Worm (Caenorhabditis elegans) whole organism, late embryonic: ENCODE results near the gene hdl-2.

Experiments used
- ama-1 ChIP-seq: fragments of 150-350 bp; optimal IDR thresholded peaks from 2 replicates; lab custom pipeline; 2014
- ceh-2 ChIP-seq: sonication (generic microtip); optimal IDR thresholded peaks from 2 replicates; lab custom pipeline; 2016; ENCODE audit warnings: missing genotype, missing genetic modification characterization, missing compliant biosample characterization
- che-1 ChIP-seq: sonication (generic microtip); optimal IDR thresholded peaks from 2 replicates; lab custom pipeline; 2016; ENCODE audit warnings: mild to moderate bottlenecking, missing genetic modification characterization, missing compliant biosample characterization
- dve-1 ChIP-seq: sonication (generic microtip); optimal IDR thresholded peaks from 2 replicates; lab custom pipeline; 2017; ENCODE audit warnings: antibody characterized with exemption, mild to moderate bottlenecking, missing genetic modification characterization, missing compliant biosample characterization
- hlh-15 ChIP-seq: sonication (generic microtip); optimal IDR thresholded peaks from 2 replicates; lab custom pipeline; 2016; ENCODE audit warnings: missing genetic modification characterization, missing compliant biosample characterization
- pha-4 ChIP-seq: fragments of 150-350 bp; optimal IDR thresholded peaks from 2 replicates; lab custom pipeline; 2018; ENCODE audit warnings: missing biosample characterization, missing genetic modification reagents, missing genetic modification characterization
- tbx-2 ChIP-seq: sonication (generic microtip); optimal IDR thresholded peaks from 2 replicates; lab custom pipeline; 2016; ENCODE audit warnings: missing genetic modification characterization, missing compliant biosample characterization
- unc-3 ChIP-seq, 2 experiments: fragments of 200-800 bp in 1 of 2; sonication (Bioruptor generic) in 1 of 2; sonication (generic microtip) in 1 of 2; conservative IDR thresholded peaks in 1 of 2; optimal IDR thresholded peaks in 1 of 2; 2 replicates each; pipeline versions ENCODE4 v1.3.6 to Lab custom; 2016 to 2022; ENCODE audit warnings: missing compliant biosample characterization in 2 of 2, missing genetic modification characterization in 2 of 2, missing genetic modification reagents in 1 of 2

- no peak for TF ChIP-seq ama-1 (lab: Kevin White, UChicago)
- no peak for TF ChIP-seq ceh-2
- no peak for TF ChIP-seq pha-4 (tag; lab: Kevin White, UChicago)
- no peak for TF ChIP-seq tbx-2 (tag; lab: Kevin White, UChicago)
- no peak for TF ChIP-seq dve-1 (tag; lab: Kevin White, UChicago)
- TF ChIP-seq unc-3 (GFP tag; conservative IDR thresholded peaks at IDR 0.05; lab: Robert Waterston, UW), result no peak
- TF ChIP-seq unc-3 (tag; optimal IDR thresholded peaks at IDR 0.05; lab: Kevin White, UChicago), result no peak
- TF ChIP-seq che-1 (tag; lab: Kevin White, UChicago), result no peak
- TF ChIP-seq hlh-15 (tag; lab: Kevin White, UChicago), result no peak
These were observed 18.0 kb upstream of the hdl-2 start, which contains the start of gene T11B7.5 for ce11 chrIV:8855963-8856362.
